Worm (Caenorhabditis elegans): ENCODE results near the gene ttr-25.
A peak's percentile ranks its signal among the peaks of the same experiment; 100 is the strongest.

Gene ttr-25

DNA sequence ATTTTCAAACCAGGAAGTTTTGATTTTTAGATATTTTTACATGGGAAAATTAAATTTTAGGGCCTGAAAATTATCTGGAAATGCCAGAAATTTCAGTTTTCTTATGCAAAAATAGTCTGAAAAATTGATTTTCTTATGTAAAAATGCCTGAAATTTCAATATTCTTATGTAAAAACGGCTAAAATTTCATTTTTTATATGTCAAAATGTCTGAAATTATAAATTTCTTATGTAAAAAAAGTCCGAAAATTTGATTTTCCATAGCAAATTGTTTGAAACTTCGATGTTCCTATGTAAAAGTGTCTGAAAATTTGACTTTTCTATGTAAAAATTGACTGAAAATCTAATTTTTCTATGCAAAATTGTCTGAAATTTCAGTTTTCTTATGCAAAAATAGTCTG, 23.2 kb downstream of the ttr-25 start, which contains the start of gene Y51A2D.13:
Y51A2D.13 (minus strand) TSS at position 101 of the 400 bp plus-strand sequence.
- TF ChIP-seq pqm-1 (tag; optimal IDR thresholded peaks at IDR 0.05) (no peak), nhr-23 (tag; optimal IDR thresholded peaks at IDR 0.05) (no peak), snpc-4 (tag; optimal IDR thresholded peaks at IDR 0.05) (no peak), unc-39 (tag; optimal IDR thresholded peaks at IDR 0.05) (no peak), sea-2 (GFP tag; optimal IDR thresholded peaks at IDR 0.05) (no peak)

DNA sequence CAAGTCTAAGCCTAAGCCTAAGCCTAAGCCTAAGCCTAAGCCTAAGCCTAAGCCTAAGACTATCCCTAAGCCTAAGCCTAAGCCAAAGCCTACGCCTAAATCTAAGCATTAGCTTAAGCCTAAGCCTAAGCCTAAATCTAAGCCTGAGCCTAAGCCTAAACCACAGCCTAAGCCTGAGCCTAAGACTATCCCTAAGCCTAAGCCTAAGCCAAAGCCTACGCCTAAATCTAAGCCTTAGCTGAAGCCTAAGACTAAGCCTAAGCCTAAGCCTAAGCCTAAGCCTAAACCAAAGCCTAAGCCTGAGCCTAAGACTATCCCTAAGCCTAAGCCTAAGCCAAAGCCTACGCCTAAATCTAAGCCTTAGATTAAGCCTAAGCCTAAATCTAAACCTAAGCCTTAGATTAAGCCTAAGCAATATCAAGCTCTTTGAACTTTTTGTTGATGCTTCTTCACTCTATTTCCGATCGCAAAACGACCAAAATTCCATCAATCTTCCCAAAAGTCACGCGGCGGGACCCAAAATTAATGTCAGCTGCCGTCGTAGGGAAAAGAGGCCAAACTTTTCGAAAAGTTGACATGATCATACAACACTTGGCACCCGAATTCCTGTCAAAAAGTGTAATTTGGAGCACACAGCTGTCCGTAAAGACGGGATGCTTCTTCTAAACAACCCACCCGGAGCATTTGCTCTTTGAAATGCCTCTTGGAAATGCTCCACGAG, 25.0 kb downstream of the ttr-25 start:
- peak; percentile 3 for TF ChIP-seq lin-39 (tag; optimal IDR thresholded peaks at IDR 0.05)
- no peak for TF ChIP-seq daf-12 (tag; optimal IDR thresholded peaks at IDR 0.05)

DNA sequence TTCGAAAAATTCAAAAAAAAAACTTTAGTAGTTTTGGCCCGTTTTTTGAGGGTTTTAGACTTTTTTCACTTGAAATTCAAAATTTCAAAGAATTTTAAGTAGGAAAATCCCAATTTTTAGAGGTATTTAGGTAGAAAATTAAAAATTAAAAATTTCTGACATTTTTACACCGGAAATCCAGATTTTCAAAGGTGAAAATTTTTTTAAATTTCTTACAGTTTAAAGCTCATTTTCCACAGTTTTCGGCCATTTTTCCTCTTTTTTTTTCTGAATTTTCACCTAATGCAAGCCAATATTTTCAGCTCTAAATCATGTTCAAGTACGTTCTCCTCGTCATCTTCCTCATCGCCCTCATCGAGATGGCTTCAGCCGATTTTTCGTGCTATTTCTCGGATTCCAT, 25.8 kb downstream of the ttr-25 start, which contains the start of gene txt-14:
txt-14 (plus strand) TSS at position 301 of the 400 bp plus-strand sequence.
- TF ChIP-seq nhr-23 (tag; optimal IDR thresholded peaks at IDR 0.05) (no peak), ceh-28 (tag; optimal IDR thresholded peaks at IDR 0.05) (no peak), aly-2 (tag; optimal IDR thresholded peaks at IDR 0.05) (no peak), nhr-11 (tag; optimal IDR thresholded peaks at IDR 0.05) (no peak), nhr-25 (tag; optimal IDR thresholded peaks at IDR 0.05) (no peak)

DNA sequence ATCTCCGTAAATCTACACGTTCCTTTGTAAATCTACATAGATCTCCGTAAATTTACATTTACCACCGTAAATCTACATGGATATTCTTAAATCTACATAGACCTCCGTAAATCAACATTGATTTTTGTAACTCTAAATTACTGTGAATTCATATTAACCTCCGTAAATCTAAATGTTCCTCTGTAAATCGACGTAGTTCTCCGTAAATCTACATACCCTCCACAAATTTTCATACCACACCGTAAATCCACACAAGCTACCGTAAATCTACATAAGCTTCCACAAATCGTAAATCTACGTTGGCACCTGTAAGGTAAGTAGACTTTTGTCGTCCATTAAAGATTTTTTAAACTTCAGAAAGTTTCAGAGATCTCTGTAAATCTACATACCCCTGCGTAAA, 28.6 kb downstream of the ttr-25 start:
- TF ChIP-seq lin-15B (tag; optimal IDR thresholded peaks at IDR 0.05) (no peak), ztf-11 (tag; optimal IDR thresholded peaks at IDR 0.05) (no peak), ceh-82 (tag; optimal IDR thresholded peaks at IDR 0.05) (no peak), egl-5 (tag; optimal IDR thresholded peaks at IDR 0.05) (no peak), fkh-2 (tag; optimal IDR thresholded peaks at IDR 0.05) (no peak), nhr-237 (tag; optimal IDR thresholded peaks at IDR 0.05) (no peak), ceh-28 (tag; optimal IDR thresholded peaks at IDR 0.05) (no peak), nhr-12 (tag; optimal IDR thresholded peaks at IDR 0.05) (no peak)

DNA sequence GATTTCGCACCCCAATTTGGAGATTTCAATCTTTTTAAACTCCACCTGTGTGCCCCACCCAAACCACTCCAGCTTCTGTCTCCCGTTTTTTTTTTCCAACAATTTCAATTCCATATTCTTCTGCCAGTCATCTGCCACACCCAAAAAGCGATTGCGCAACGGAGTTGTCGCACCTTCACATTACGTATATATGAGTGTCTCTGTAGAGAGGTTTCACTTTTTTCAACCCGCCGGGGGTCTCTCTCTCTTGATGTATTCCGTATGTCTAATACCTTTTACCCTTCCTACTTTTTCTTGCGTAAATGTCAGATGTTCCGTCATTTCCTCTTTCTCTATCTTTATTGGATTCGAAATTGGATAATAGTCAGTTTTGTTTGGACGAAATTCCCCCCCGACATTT, 30.4 kb downstream of the ttr-25 start:
- TF ChIP-seq unc-39 (tag; optimal IDR thresholded peaks at IDR 0.05) (no peak), fkh-10 (GFP tag; optimal IDR thresholded peaks at IDR 0.05) (no peak), nhr-12 (tag; optimal IDR thresholded peaks at IDR 0.05) (no peak), nhr-25 (tag; optimal IDR thresholded peaks at IDR 0.05) (peak; percentile 11), ceh-28 (tag; optimal IDR thresholded peaks at IDR 0.05) (no peak)

DNA sequence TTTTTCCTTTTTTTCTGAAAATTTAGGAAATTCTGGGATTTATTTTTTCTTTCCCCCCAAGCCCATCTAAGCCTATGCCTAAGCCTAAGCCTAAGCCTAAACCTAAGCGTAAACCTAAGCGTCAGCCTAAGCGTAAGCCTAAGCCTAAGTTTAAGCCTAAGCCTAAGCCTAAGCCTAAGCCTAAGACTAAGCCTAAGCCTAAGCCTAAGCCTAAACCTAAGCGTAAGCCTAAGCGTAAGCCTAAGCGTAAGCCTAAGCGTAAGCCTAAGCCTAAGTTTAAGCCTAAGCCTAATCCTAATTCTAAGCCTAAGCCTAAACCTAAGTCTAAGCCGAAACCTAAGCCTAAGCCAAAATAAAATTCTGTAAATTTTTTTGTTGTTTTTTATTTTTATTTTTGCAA, 31.4 kb downstream of the ttr-25 start:
- TF ChIP-seq egl-5 (tag; optimal IDR thresholded peaks at IDR 0.05) (no peak), unc-39 (tag; optimal IDR thresholded peaks at IDR 0.05) (no peak), ztf-11 (tag; optimal IDR thresholded peaks at IDR 0.05) (no peak), fkh-10 (GFP tag; optimal IDR thresholded peaks at IDR 0.05) (no peak), pha-4 (tag; optimal IDR thresholded peaks at IDR 0.05) (no peak), ZK546.5 (tag; optimal IDR thresholded peaks at IDR 0.05) (no peak), daf-12 (tag; optimal IDR thresholded peaks at IDR 0.05) (no peak), nhr-76 (tag; optimal IDR thresholded peaks at IDR 0.05) (no peak), jun-1 (tag; optimal IDR thresholded peaks at IDR 0.05) (no peak), pqm-1 (tag; optimal IDR thresholded peaks at IDR 0.05) (no peak), nhr-23 (tag; optimal IDR thresholded peaks at IDR 0.05) (no peak), skn-1 (tag; optimal IDR thresholded peaks at IDR 0.05) (no peak), snpc-4 (tag; optimal IDR thresholded peaks at IDR 0.05) (no peak), R02D3.7 (tag; optimal IDR thresholded peaks at IDR 0.05) (no peak)

DNA sequence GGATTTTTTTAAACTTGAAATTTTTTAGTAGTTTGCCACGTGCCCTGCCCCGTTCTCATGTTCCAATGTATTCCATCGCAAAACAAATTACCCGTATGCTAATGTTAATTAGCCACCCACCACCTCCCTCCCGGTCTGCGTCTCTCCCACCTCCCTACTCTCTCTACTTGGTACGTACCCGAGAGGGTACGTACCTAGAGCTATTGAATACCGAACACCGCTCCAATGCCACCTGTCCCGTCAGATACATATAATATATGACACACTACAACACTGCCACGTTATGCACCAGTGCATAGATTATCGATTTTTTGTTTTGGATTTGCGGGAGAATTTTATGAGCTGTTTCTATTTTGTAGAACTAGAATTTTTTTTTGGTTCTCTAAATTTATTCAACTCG, 33.1 kb downstream of the ttr-25 start:
- no peak for TF ChIP-seq nhr-43 (tag; optimal IDR thresholded peaks at IDR 0.05; ENCODE audit: poor library complexity, severe bottlenecking)
- TF ChIP-seq mdl-1 (tag; optimal IDR thresholded peaks at IDR 0.05): no peak
- peak; percentile 6 for TF ChIP-seq hmg-11 (tag; optimal IDR thresholded peaks at IDR 0.05)

Measured in whole organism, L3 larva.